Worm (Caenorhabditis elegans): ENCODE results near the gene Y48G9A.9.
"Not testable (repeated sequence)": the region's sequence is repeated elsewhere in the genome, so short reads cannot be mapped to it uniquely, and the experiment has no call there.

- not testable (repeated sequence) for TF ChIP-seq zag-1 (tag; optimal IDR thresholded peaks at IDR 0.05); nhr-11 (tag; optimal IDR thresholded peaks at IDR 0.05); lin-15B (tag; optimal IDR thresholded peaks at IDR 0.05); skn-1 (tag; optimal IDR thresholded peaks at IDR 0.05); ama-1 (optimal IDR thresholded peaks at IDR 0.05); F16B12.6 (tag; optimal IDR thresholded peaks at IDR 0.05); jun-1 (tag; optimal IDR thresholded peaks at IDR 0.05); nhr-76 (tag; optimal IDR thresholded peaks at IDR 0.05); xbp-1 (tag; optimal IDR thresholded peaks at IDR 0.05)
These were observed 10.0 kb upstream of the Y48G9A.9 start, which contains the start of gene cpt-3 for ce11 chrIII:2082519-2082918.

Data from whole organism, L1 larva.